Fruit fly (Drosophila melanogaster): Measurements from ENCODE around the gene Apl.

The Apl gene

DNA sequence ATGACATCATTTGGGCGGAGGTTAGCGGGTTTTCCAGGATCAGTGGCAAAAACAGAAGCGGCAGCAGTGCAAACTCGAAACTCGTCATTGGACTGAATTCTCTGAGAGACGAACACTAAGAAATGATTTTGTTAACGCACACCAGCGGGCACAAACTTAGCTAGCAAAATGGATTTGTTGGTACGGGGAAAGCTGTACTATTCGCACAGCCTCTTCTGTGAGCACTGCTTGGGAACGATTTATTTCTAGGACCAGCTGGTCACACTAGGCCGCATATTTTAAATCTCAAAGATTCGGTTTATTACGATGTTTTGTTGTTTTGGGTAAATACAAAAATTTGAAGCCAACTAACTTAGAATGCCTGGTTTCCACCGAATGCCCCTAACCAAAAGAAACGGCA, 14.1 kb downstream of the Apl start, which contains the start of gene CG4098:
Gene CG4098, minus strand, starts transcription at position 228 of the 400 bp plus-strand sequence.
- TF ChIP-seq Hr78 (GFP tag; optimal IDR thresholded peaks at IDR 0.05) (no peak), dl (GFP tag; optimal IDR thresholded peaks at IDR 0.05; ENCODE audit: insufficient read depth in 1 of 2, partially characterized antibody in 2 of 2) (no peak), woc (GFP tag; optimal IDR thresholded peaks at IDR 0.05) (peak; percentile 88), pan (optimal IDR thresholded peaks at IDR 0.05) (no peak), CrebA (GFP tag; optimal IDR thresholded peaks at IDR 0.05; ENCODE audit: borderline replicate concordance) (no peak), tai (GFP tag; optimal IDR thresholded peaks at IDR 0.05) (no peak), Jra (GFP tag; optimal IDR thresholded peaks at IDR 0.05) (peak; percentile 43), sage (GFP tag; optimal IDR thresholded peaks at IDR 0.05) (no peak), rgr (GFP tag; optimal IDR thresholded peaks at IDR 0.05) (peak; percentile 79), Mio (GFP tag; optimal IDR thresholded peaks at IDR 0.05) (peak; percentile 28), ey (GFP tag; optimal IDR thresholded peaks at IDR 0.05) (peak; percentile 69), Dfd (GFP tag; optimal IDR thresholded peaks at IDR 0.05) (no peak), Vsx2 (GFP tag; optimal IDR thresholded peaks at IDR 0.05; ENCODE audit: partially characterized antibody) (no peak), usp (GFP tag; optimal IDR thresholded peaks at IDR 0.05) (no peak), HLH106 (tag; optimal IDR thresholded peaks at IDR 0.05) (peak; percentile 47), foxo (GFP tag; optimal IDR thresholded peaks at IDR 0.05) (peak in 1 of 2 experiments; percentile 86), psq (GFP tag; optimal IDR thresholded peaks at IDR 0.05) (peak; percentile 34), Rel (GFP tag; optimal IDR thresholded peaks at IDR 0.05) (no peak), Rel (tag; optimal IDR thresholded peaks at IDR 0.05) (peak; percentile 40), GATAd (GFP tag; optimal IDR thresholded peaks at IDR 0.05) (peak; percentile 1), jim (GFP tag; optimal IDR thresholded peaks at IDR 0.05) (peak; percentile 47), Myc (optimal IDR thresholded peaks at IDR 0.05) (no peak), OdsH (GFP tag; optimal IDR thresholded peaks at IDR 0.05) (peak; percentile 65), CG9705 (GFP tag; optimal IDR thresholded peaks at IDR 0.05) (peak; percentile 10), Hnf4 (GFP tag; optimal IDR thresholded peaks at IDR 0.05) (peak; percentile 77), dsf (GFP tag; optimal IDR thresholded peaks at IDR 0.05; ENCODE audit: borderline replicate concordance) (no peak), br (GFP tag; optimal IDR thresholded peaks at IDR 0.05) (peak; percentile 76), N (GFP tag; optimal IDR thresholded peaks at IDR 0.05) (no peak), dmrt93B (GFP tag; optimal IDR thresholded peaks at IDR 0.05) (no peak), h (GFP tag; optimal IDR thresholded peaks at IDR 0.05) (peak; percentile 67), CG32264 (GFP tag; optimal IDR thresholded peaks at IDR 0.05) (no peak), sv (GFP tag; optimal IDR thresholded peaks at IDR 0.05) (peak; percentile 6), Abd-B (GFP tag; optimal IDR thresholded peaks at IDR 0.05) (no peak), Sp1 (GFP tag; optimal IDR thresholded peaks at IDR 0.05) (peak; percentile 51), Hr83 (GFP tag; optimal IDR thresholded peaks at IDR 0.05; ENCODE audit: poor library complexity, severe bottlenecking) (peak; percentile 97), lola (GFP tag; optimal IDR thresholded peaks at IDR 0.05) (no peak), brk (GFP tag; optimal IDR thresholded peaks at IDR 0.05) (no peak), fru (GFP tag; optimal IDR thresholded peaks at IDR 0.05) (peak; percentile 63), Dif (GFP tag; optimal IDR thresholded peaks at IDR 0.05; ENCODE audit: partially characterized antibody) (no peak)

DNA sequence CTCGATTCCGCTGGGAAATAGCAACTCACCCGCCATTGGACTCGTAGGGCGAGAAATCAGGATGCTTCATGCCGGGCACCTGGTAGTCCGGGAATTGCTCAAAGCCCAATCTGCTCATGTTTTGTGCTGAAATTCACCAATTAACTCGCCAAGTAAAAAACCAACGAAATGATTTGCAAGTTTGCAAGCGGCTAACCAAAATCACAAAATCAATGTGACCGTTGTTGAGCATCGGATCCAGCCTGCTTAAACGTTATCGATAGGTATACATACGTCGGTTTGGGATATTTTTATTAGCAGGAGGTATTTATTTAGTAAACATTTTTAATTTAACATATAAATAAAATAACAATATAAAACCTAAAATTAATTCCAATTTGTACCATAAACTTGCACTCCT, 15.2 kb downstream of the Apl start, which contains the start of gene Prosbeta6:
Gene Prosbeta6, minus strand, starts transcription at position 218 of the 400 bp plus-strand sequence.
- TF ChIP-seq OdsH (GFP tag; optimal IDR thresholded peaks at IDR 0.05): no peak
- TF ChIP-seq Dif (GFP tag; optimal IDR thresholded peaks at IDR 0.05; ENCODE audit: partially characterized antibody): no peak
- TF ChIP-seq sv (GFP tag; optimal IDR thresholded peaks at IDR 0.05): no peak
- peak; percentile 25 for TF ChIP-seq brk (GFP tag; optimal IDR thresholded peaks at IDR 0.05)
- TF ChIP-seq Vsx2 (GFP tag; optimal IDR thresholded peaks at IDR 0.05; ENCODE audit: partially characterized antibody): no peak
- TF ChIP-seq br (GFP tag; optimal IDR thresholded peaks at IDR 0.05): no peak

DNA sequence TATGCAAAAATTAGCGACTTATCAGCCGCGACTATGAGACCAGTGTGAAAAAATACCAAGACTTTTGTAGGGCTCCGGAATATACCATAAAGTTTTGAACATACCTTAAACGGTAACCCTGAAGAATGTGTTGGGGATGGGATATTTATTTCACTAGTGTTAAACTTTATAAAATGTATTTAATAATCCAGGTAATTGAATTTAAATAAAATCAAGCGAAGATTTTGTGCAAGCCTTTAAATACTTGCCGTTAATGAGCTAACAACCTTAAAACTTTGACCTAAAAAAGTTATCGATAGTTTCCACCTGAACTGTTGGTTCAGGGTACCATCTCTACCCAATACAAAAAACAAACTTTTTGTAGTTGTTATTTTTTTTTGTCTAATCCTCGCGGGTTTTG, 17.2 kb downstream of the Apl start, which contains the start of gene CG4101:
Gene CG4101, plus strand, starts transcription at position 335 of the 400 bp plus-strand sequence.
- TF ChIP-seq Jra (GFP tag; optimal IDR thresholded peaks at IDR 0.05): peak; percentile 89
- no peak for TF ChIP-seq Rel (GFP tag; optimal IDR thresholded peaks at IDR 0.05)
- peak; percentile 61 for TF ChIP-seq Rel (tag; optimal IDR thresholded peaks at IDR 0.05)
- TF ChIP-seq Hr83 (GFP tag; optimal IDR thresholded peaks at IDR 0.05; ENCODE audit: poor library complexity, severe bottlenecking): peak; percentile 21
- no peak for TF ChIP-seq Abd-B (GFP tag; optimal IDR thresholded peaks at IDR 0.05)
- TF ChIP-seq br (GFP tag; optimal IDR thresholded peaks at IDR 0.05): peak; percentile 80
- TF ChIP-seq HLH106 (tag; optimal IDR thresholded peaks at IDR 0.05): peak; percentile 85
- peak; percentile 92 for TF ChIP-seq Hnf4 (GFP tag; optimal IDR thresholded peaks at IDR 0.05)
- TF ChIP-seq dmrt93B (GFP tag; optimal IDR thresholded peaks at IDR 0.05): peak; percentile 54
- no peak for TF ChIP-seq dl (GFP tag; optimal IDR thresholded peaks at IDR 0.05; ENCODE audit: insufficient read depth in 1 of 2, partially characterized antibody in 2 of 2)
- no peak for TF ChIP-seq pan (optimal IDR thresholded peaks at IDR 0.05)
- peak; percentile 82 for TF ChIP-seq sv (GFP tag; optimal IDR thresholded peaks at IDR 0.05)
- peak; percentile 90 for TF ChIP-seq brk (GFP tag; optimal IDR thresholded peaks at IDR 0.05)
- TF ChIP-seq jim (GFP tag; optimal IDR thresholded peaks at IDR 0.05): no peak
- TF ChIP-seq woc (GFP tag; optimal IDR thresholded peaks at IDR 0.05): peak; percentile 79
- peak; percentile 83 for TF ChIP-seq Sp1 (GFP tag; optimal IDR thresholded peaks at IDR 0.05)
- peak; percentile 62 for TF ChIP-seq CG32264 (GFP tag; optimal IDR thresholded peaks at IDR 0.05)
- TF ChIP-seq fru (GFP tag; optimal IDR thresholded peaks at IDR 0.05): peak; percentile 84
- TF ChIP-seq rgr (GFP tag; optimal IDR thresholded peaks at IDR 0.05): peak; percentile 87
- peak; percentile 6 for TF ChIP-seq Mio (GFP tag; optimal IDR thresholded peaks at IDR 0.05)
- peak; percentile 90 for TF ChIP-seq h (GFP tag; optimal IDR thresholded peaks at IDR 0.05)
- peak; percentile 77 for TF ChIP-seq OdsH (GFP tag; optimal IDR thresholded peaks at IDR 0.05)
- TF ChIP-seq N (GFP tag; optimal IDR thresholded peaks at IDR 0.05): no peak
- peak; percentile 13 for TF ChIP-seq Myc (optimal IDR thresholded peaks at IDR 0.05)
- TF ChIP-seq GATAd (GFP tag; optimal IDR thresholded peaks at IDR 0.05): peak; percentile 77
- TF ChIP-seq sage (GFP tag; optimal IDR thresholded peaks at IDR 0.05): peak; percentile 62
- peak; percentile 85 for TF ChIP-seq ey (GFP tag; optimal IDR thresholded peaks at IDR 0.05)
- TF ChIP-seq CrebA (GFP tag; optimal IDR thresholded peaks at IDR 0.05; ENCODE audit: borderline replicate concordance): no peak
- TF ChIP-seq Dfd (GFP tag; optimal IDR thresholded peaks at IDR 0.05): no peak
- TF ChIP-seq dsf (GFP tag; optimal IDR thresholded peaks at IDR 0.05; ENCODE audit: borderline replicate concordance): peak; percentile 77
- TF ChIP-seq usp (GFP tag; optimal IDR thresholded peaks at IDR 0.05): no peak
- no peak for TF ChIP-seq Vsx2 (GFP tag; optimal IDR thresholded peaks at IDR 0.05; ENCODE audit: partially characterized antibody)
- peak; percentile 74 for TF ChIP-seq psq (GFP tag; optimal IDR thresholded peaks at IDR 0.05)
- no peak for TF ChIP-seq Dif (GFP tag; optimal IDR thresholded peaks at IDR 0.05; ENCODE audit: partially characterized antibody)
- no peak for TF ChIP-seq Hr78 (GFP tag; optimal IDR thresholded peaks at IDR 0.05)
- no peak for TF ChIP-seq lola (GFP tag; optimal IDR thresholded peaks at IDR 0.05)
